Worm (Caenorhabditis elegans) whole organism, L2 larva: ENCODE measurements around the gene B0244.5.
A peak's percentile ranks its signal among the peaks of the same experiment; 100 is the strongest.

Source experiments
- C34F6.9 ChIP-seq: fragments of 150-350 bp; optimal IDR thresholded peaks from 2 replicates; lab custom pipeline; 2014; ENCODE audit warnings: missing biosample characterization, missing genetic modification characterization
- F13H6.1 ChIP-seq: sonication (generic microtip); optimal IDR thresholded peaks from 2 replicates; lab custom pipeline; 2016; ENCODE audit warnings: missing genetic modification characterization, missing compliant biosample characterization
- R02D3.7 ChIP-seq: fragments of 150-350 bp; optimal IDR thresholded peaks from 2 replicates; lab custom pipeline; 2014; ENCODE audit warnings: missing biosample characterization, missing genetic modification characterization
- Y55F3AM.14 ChIP-seq: fragments of 200-800 bp; sonication (Bioruptor generic); optimal IDR thresholded peaks from 2 replicates; lab custom pipeline; 2018; ENCODE audit warnings: mild to moderate bottlenecking, missing genetic modification characterization, missing compliant biosample characterization
- aly-2 ChIP-seq: fragments of 150-350 bp; optimal IDR thresholded peaks from 2 replicates; lab custom pipeline; 2014; ENCODE audit warnings: missing biosample characterization, missing genetic modification characterization
- ama-1 ChIP-seq: fragments of 150-350 bp; optimal IDR thresholded peaks from 2 replicates; lab custom pipeline; 2018; ENCODE audit warnings: inconsistent platforms
- ceh-82 ChIP-seq: fragments of 150-350 bp; optimal IDR thresholded peaks from 2 replicates; lab custom pipeline; 2014; ENCODE audit warnings: missing biosample characterization, missing genetic modification characterization
- crh-2 ChIP-seq: sonication (generic microtip); optimal IDR thresholded peaks from 2 replicates; lab custom pipeline; 2017; ENCODE audit warnings: missing biosample characterization, missing genetic modification characterization
- egl-27 ChIP-seq: sonication (generic microtip); optimal IDR thresholded peaks from 3 replicates; lab custom pipeline; 2017; ENCODE audit warnings: missing biosample characterization, missing genetic modification reagents, missing genetic modification characterization
- elt-1 ChIP-seq: fragments of 150-350 bp; optimal IDR thresholded peaks from 2 replicates; lab custom pipeline; 2014; ENCODE audit warnings: missing biosample characterization, missing genetic modification characterization
- elt-3 ChIP-seq: sonication (generic microtip); optimal IDR thresholded peaks from 2 replicates; lab custom pipeline; 2017; ENCODE audit warnings: missing biosample characterization, missing genetic modification characterization
- fos-1 ChIP-seq: fragments of 150-350 bp; optimal IDR thresholded peaks from 2 replicates; lab custom pipeline; 2014; ENCODE audit warnings: missing biosample characterization, missing genetic modification characterization
- lin-11 ChIP-seq: fragments of 150-350 bp; sonication (generic microtip); optimal IDR thresholded peaks from 2 replicates; lab custom pipeline; 2014; ENCODE audit warnings: missing biosample characterization, missing genetic modification characterization, inconsistent platforms, mixed read lengths
- lin-13 ChIP-seq: fragments of 150-350 bp; optimal IDR thresholded peaks from 2 replicates; lab custom pipeline; 2014; ENCODE audit warnings: missing biosample characterization, missing genetic modification reagents, missing genetic modification characterization
- lsy-2 ChIP-seq, 2 experiments: fragments of 150-350 bp in 1 of 2; sonication (generic microtip) in 1 of 2; optimal IDR thresholded peaks; 2 replicates each; lab custom pipeline; 2014 to 2017; ENCODE audit warnings: missing biosample characterization in 2 of 2, missing genetic modification characterization in 2 of 2
- mab-5 ChIP-seq: fragments of 150-350 bp; optimal IDR thresholded peaks from 2 replicates; lab custom pipeline; 2014; ENCODE audit warnings: missing biosample characterization, missing genetic modification characterization
- mbf-1 ChIP-seq: sonication (generic microtip); optimal IDR thresholded peaks from 2 replicates; lab custom pipeline; 2017; ENCODE audit warnings: missing biosample characterization, missing genetic modification characterization
- mdl-1 ChIP-seq, 2 experiments: fragments of 150-350 bp in 1 of 2; sonication (generic microtip) in 1 of 2; optimal IDR thresholded peaks; 2 replicates each; lab custom pipeline; 2017; ENCODE audit warnings: missing biosample characterization in 2 of 2, missing genetic modification characterization in 2 of 2
- nhr-12 ChIP-seq: fragments of 150-350 bp; optimal IDR thresholded peaks from 2 replicates; lab custom pipeline; 2014; ENCODE audit warnings: missing biosample characterization, missing genetic modification characterization
- nhr-129 ChIP-seq: fragments of 150-350 bp; optimal IDR thresholded peaks from 2 replicates; lab custom pipeline; 2014; ENCODE audit warnings: missing biosample characterization, missing genetic modification characterization
- nhr-21 ChIP-seq: fragments of 150-350 bp; optimal IDR thresholded peaks from 2 replicates; lab custom pipeline; 2014; ENCODE audit warnings: missing biosample characterization, missing genetic modification characterization
- nhr-23 ChIP-seq: fragments of 150-350 bp; optimal IDR thresholded peaks from 2 replicates; lab custom pipeline; 2014; ENCODE audit warnings: missing biosample characterization, missing genetic modification reagents, missing genetic modification characterization
- nhr-237 ChIP-seq: fragments of 150-350 bp; optimal IDR thresholded peaks from 2 replicates; lab custom pipeline; 2014; ENCODE audit warnings: missing biosample characterization, missing genetic modification characterization
- nhr-25 ChIP-seq: fragments of 150-350 bp; sonication (generic microtip); optimal IDR thresholded peaks from 3 replicates; lab custom pipeline; 2014; ENCODE audit warnings: missing biosample characterization, missing genetic modification characterization
- nhr-6 ChIP-seq: fragments of 150-350 bp; optimal IDR thresholded peaks from 2 replicates; lab custom pipeline; 2014; ENCODE audit warnings: missing biosample characterization, missing genetic modification characterization
- peb-1 ChIP-seq: fragments of 150-350 bp; optimal IDR thresholded peaks from 2 replicates; lab custom pipeline; 2014; ENCODE audit warnings: missing biosample characterization, missing genetic modification characterization
- sem-4 ChIP-seq: fragments of 150-350 bp; optimal IDR thresholded peaks from 2 replicates; lab custom pipeline; 2014; ENCODE audit warnings: missing biosample characterization, missing genetic modification reagents, missing genetic modification characterization
- skn-1 ChIP-seq: sonication (generic microtip); optimal IDR thresholded peaks from 2 replicates; lab custom pipeline; 2017; ENCODE audit warnings: missing biosample characterization, missing genetic modification characterization
- sma-9 ChIP-seq, 2 experiments: fragments of 150-350 bp in 1 of 2; sonication (generic microtip) in 1 of 2; optimal IDR thresholded peaks; 2 replicates each; lab custom pipeline; 2014 to 2016; ENCODE audit warnings: missing genetic modification characterization in 2 of 2, mild to moderate bottlenecking in 1 of 2, missing biosample characterization in 1 of 2, missing compliant biosample characterization in 1 of 2, missing genetic modification reagents in 1 of 2, moderate library complexity in 1 of 2
- unc-39 ChIP-seq: fragments of 150-350 bp; optimal IDR thresholded peaks from 2 replicates; lab custom pipeline; 2014; ENCODE audit warnings: missing biosample characterization, missing genetic modification characterization
- unc-55 ChIP-seq: fragments of 150-350 bp; sonication (generic microtip); optimal IDR thresholded peaks from 3 replicates; lab custom pipeline; 2014; ENCODE audit warnings: missing biosample characterization, missing genetic modification reagents, missing genetic modification characterization
- zag-1 ChIP-seq: fragments of 150-350 bp; optimal IDR thresholded peaks from 2 replicates; lab custom pipeline; 2014; ENCODE audit warnings: missing biosample characterization, missing genetic modification characterization
- ztf-1 ChIP-seq: fragments of 200-800 bp; sonication (Bioruptor generic); conservative IDR thresholded peaks from 2 replicates; pipeline ENCODE4 v1.3.6; 2022; ENCODE audit warnings: missing genetic modification characterization, missing compliant biosample characterization
- ztf-11 ChIP-seq: sonication (generic microtip); optimal IDR thresholded peaks from 2 replicates; lab custom pipeline; 2017; ENCODE audit warnings: missing biosample characterization, missing genetic modification characterization
- ztf-4 ChIP-seq: fragments of 150-350 bp; optimal IDR thresholded peaks from 2 replicates; lab custom pipeline; 2014; ENCODE audit warnings: missing biosample characterization, missing genetic modification characterization

The B0244.5 gene

DNA sequence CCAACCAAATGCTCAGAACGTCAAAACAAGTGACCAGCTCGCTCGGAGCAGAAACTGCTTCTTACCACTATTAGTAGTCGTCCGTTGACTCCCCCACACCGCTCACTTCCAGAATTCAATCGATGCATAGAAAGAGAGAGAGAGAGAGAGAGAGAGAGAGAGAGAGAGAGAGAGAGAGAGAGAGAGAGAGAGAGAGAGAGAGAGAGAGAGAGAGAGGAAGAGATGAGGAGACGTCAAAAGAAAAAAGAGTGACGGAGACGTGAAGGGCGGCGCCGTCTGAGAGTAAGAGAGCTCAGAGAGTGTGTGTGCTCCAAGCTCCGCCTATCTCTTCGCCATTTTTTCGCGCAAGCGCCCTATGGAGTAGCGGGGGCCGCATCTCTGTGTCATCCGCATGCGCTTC lies 10.5 kb downstream of the B0244.5 start, which contains the start of gene ida-1 (continued):
- no peak for TF ChIP-seq F13H6.1 (tag; lab: Kevin White, UChicago)
- no peak for TF ChIP-seq skn-1 (tag; lab: Kevin White, UChicago)
- TF ChIP-seq ztf-11 = no peak
- TF ChIP-seq ztf-4 (tag; lab: Kevin White, UChicago) = no peak
- peak; percentile 32 for TF ChIP-seq crh-2 (tag; lab: Kevin White, UChicago)
- no peak for TF ChIP-seq ama-1 (lab: Kevin White, UChicago)
- TF ChIP-seq nhr-12 (tag; lab: Kevin White, UChicago) = no peak

ce11 chrIII:5757492-5758045 lies 12.9 kb downstream of the B0244.5 start:
- TF ChIP-seq unc-55 (GFP tag; lab: Kevin White, UChicago) (peak; percentile 29), unc-39 (tag; lab: Kevin White, UChicago) (no peak), crh-2 (tag; lab: Kevin White, UChicago) (no peak), sma-9 (GFP tag; optimal IDR thresholded peaks at IDR 0.05; lab: Kevin White, UChicago) (peak; percentile 43), sma-9 (tag; optimal IDR thresholded peaks at IDR 0.05; lab: Kevin White, UChicago) (no peak), ceh-82 (no peak), lsy-2 (tag; optimal IDR thresholded peaks at IDR 0.05; lab: Kevin White, UChicago) (peak in 1 of 2 experiments; percentile 33), elt-1 (tag; lab: Kevin White, UChicago) (no peak), mdl-1 (tag; optimal IDR thresholded peaks at IDR 0.05; lab: Kevin White, UChicago) (peak in 1 of 2 experiments; percentile 30), zag-1 (tag; lab: Kevin White, UChicago) (peak; percentile 5), C34F6.9 (tag; lab: Kevin White, UChicago) (peak; percentile 19), fos-1 (no peak), aly-2 (tag; lab: Kevin White, UChicago) (no peak), ama-1 (lab: Kevin White, UChicago) (no peak), R02D3.7 (tag; lab: Kevin White, UChicago) (no peak)
- TF ChIP-seq, all 48 proteins: peak for 6

ce11 chrIII:5758519-5759099 lies 13.9 kb downstream of the B0244.5 start:
- TF ChIP-seq unc-55 (GFP tag; lab: Kevin White, UChicago) (peak; percentile 95), ztf-4 (tag; lab: Kevin White, UChicago) (peak; percentile 82), nhr-25 (tag; lab: Kevin White, UChicago) (no peak), sem-4 (tag; lab: Kevin White, UChicago) (peak; percentile 53), nhr-6 (tag; lab: Kevin White, UChicago) (peak; percentile 43), ztf-1 (GFP tag; lab: Robert Waterston, UW) (no peak), lin-11 (peak; percentile 41), lsy-2 (tag; optimal IDR thresholded peaks at IDR 0.05; lab: Kevin White, UChicago) (peak in 1 of 2 experiments; percentile 81), lin-13 (GFP tag; lab: Kevin White, UChicago) (peak; percentile 62), zag-1 (tag; lab: Kevin White, UChicago) (peak; percentile 75), crh-2 (tag; lab: Kevin White, UChicago) (peak; percentile 78), C34F6.9 (tag; lab: Kevin White, UChicago) (peak; percentile 88), unc-39 (tag; lab: Kevin White, UChicago) (no peak), elt-3 (tag; lab: Kevin White, UChicago) (no peak), fos-1 (peak; percentile 30), nhr-21 (tag; lab: Kevin White, UChicago) (peak; percentile 11), mab-5 (tag; lab: Kevin White, UChicago) (no peak), elt-1 (tag; lab: Kevin White, UChicago) (no peak), nhr-129 (tag; lab: Kevin White, UChicago) (peak; percentile 55), mdl-1 (tag; optimal IDR thresholded peaks at IDR 0.05; lab: Kevin White, UChicago) (peak in 1 of 2 experiments; percentile 40), mbf-1 (tag; lab: Kevin White, UChicago) (no peak), peb-1 (tag; lab: Kevin White, UChicago) (no peak), ama-1 (lab: Kevin White, UChicago) (peak; percentile 44), sma-9 (GFP tag; optimal IDR thresholded peaks at IDR 0.05; lab: Kevin White, UChicago) (peak; percentile 81), sma-9 (tag; optimal IDR thresholded peaks at IDR 0.05; lab: Kevin White, UChicago) (no peak), F13H6.1 (tag; lab: Kevin White, UChicago) (peak; percentile 35), Y55F3AM.14 (GFP tag; lab: Kevin White, UChicago) (peak; percentile 44), egl-27 (peak; percentile 27), nhr-23 (tag; lab: Kevin White, UChicago) (no peak), nhr-237 (no peak)
- TF ChIP-seq, all 48 proteins: peak for 19
